Worm (Caenorhabditis elegans) whole organism, midembryonic: ENCODE measurements around the gene mks-2.

ENCODE experiments used
- flt-1 ChIP-seq: fragments of 200-800 bp; sonication (Bioruptor generic); IDR thresholded peaks from 2 replicates; pipeline ENCODE4 v1.3.6; 2022; ENCODE audit warnings: missing genetic modification characterization, missing compliant biosample characterization
- ref-1 ChIP-seq: fragments of 200-800 bp; sonication (Bioruptor generic); conservative IDR thresholded peaks from 2 replicates; pipeline ENCODE4 v1.3.6; 2022; ENCODE audit warnings: missing genetic modification reagents, missing genetic modification characterization, missing compliant biosample characterization
- ztf-23 ChIP-seq: fragments of 200-800 bp; sonication (Bioruptor generic); IDR thresholded peaks from 2 replicates; pipeline ENCODE4 v1.3.6; 2022; ENCODE audit warnings: missing genetic modification reagents, missing genetic modification characterization, missing compliant biosample characterization
- ztf-29 ChIP-seq: fragments of 200-800 bp; sonication (Bioruptor generic); IDR thresholded peaks from 2 replicates; pipeline ENCODE4 v1.3.6; 2022; ENCODE audit warnings: missing genetic modification reagents, missing genetic modification characterization, missing compliant biosample characterization

- TF ChIP-seq ztf-29 (GFP tag; lab: Robert Waterston, UW) (no peak), flt-1 (GFP tag; lab: Robert Waterston, UW) (no peak), ref-1 (GFP tag; lab: Robert Waterston, UW) (no peak), ztf-23 (GFP tag; lab: Robert Waterston, UW) (no peak)
Observed at ce11 chrII:6241758-6242157, 22.5 kb upstream of the mks-2 start, which contains the start of gene T24H7.8.
